Worm (Caenorhabditis elegans) whole organism, L1 larva: ENCODE measurements around the gene C37C3.11.

Source experiments
- ama-1 ChIP-seq: fragments of 150-350 bp; optimal IDR thresholded peaks from 2 replicates; lab custom pipeline; 2014
- egl-27 ChIP-seq, 2 experiments: fragments of 150-350 bp in 1 of 2; sonication (generic microtip); optimal IDR thresholded peaks; 3 replicates each; lab custom pipeline; 2017 to 2018; ENCODE audit warnings: missing biosample characterization in 2 of 2, missing genetic modification characterization in 2 of 2, missing genetic modification reagents in 2 of 2
- lin-35 ChIP-seq, 2 experiments: fragments of 150-350 bp; optimal IDR thresholded peaks; 2 replicates each; lab custom pipeline; 2014; ENCODE audit warnings: missing biosample characterization in 2 of 2, missing genetic modification characterization in 2 of 2, missing genetic modification reagents in 2 of 2
- nhr-237 ChIP-seq: fragments of 150-350 bp; optimal IDR thresholded peaks from 2 replicates; lab custom pipeline; 2014; ENCODE audit warnings: missing biosample characterization, missing genetic modification characterization
- nhr-76 ChIP-seq: sonication (generic microtip); optimal IDR thresholded peaks from 2 replicates; lab custom pipeline; 2017; ENCODE audit warnings: missing biosample characterization, missing genetic modification characterization
- nhr-77 ChIP-seq: fragments of 150-350 bp; optimal IDR thresholded peaks from 2 replicates; lab custom pipeline; 2014; ENCODE audit warnings: missing biosample characterization, missing genetic modification characterization
- nhr-84 ChIP-seq: sonication (generic microtip); optimal IDR thresholded peaks from 2 replicates; lab custom pipeline; 2017; ENCODE audit warnings: missing biosample characterization, missing genetic modification characterization
- pqm-1 ChIP-seq: sonication (generic microtip); optimal IDR thresholded peaks from 3 replicates; lab custom pipeline; 2017; ENCODE audit warnings: missing biosample characterization, missing genetic modification characterization
- sox-4 ChIP-seq: sonication (generic microtip); optimal IDR thresholded peaks from 2 replicates; lab custom pipeline; 2016; ENCODE audit warnings: missing genetic modification characterization, missing compliant biosample characterization
- tbx-2 ChIP-seq: sonication (generic microtip); optimal IDR thresholded peaks from 2 replicates; lab custom pipeline; 2016; ENCODE audit warnings: missing genetic modification characterization, missing compliant biosample characterization
- zag-1 ChIP-seq: fragments of 150-350 bp; optimal IDR thresholded peaks from 2 replicates; lab custom pipeline; 2014; ENCODE audit warnings: missing biosample characterization, missing genetic modification characterization

DNA sequence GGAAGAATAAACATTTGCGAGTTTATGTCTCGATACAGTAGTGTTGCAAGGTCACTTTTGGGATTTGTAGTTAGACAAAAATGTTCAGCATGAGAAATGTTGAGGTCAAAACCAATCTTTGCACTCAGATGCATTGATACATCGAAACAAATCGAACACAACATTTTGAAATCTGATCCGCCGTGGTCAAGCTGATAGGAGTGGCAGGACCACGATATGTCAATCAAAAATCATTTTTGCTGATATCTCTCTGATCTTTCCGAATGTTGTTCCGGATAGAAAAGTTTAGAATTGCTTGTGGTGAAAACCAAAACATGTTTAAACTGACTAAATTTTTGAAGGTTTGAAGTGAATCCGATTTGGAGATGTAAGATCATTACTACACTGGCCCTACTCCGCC is 38.7 kb downstream of the C37C3.11 start:
- TF ChIP-seq ama-1 (lab: Kevin White, UChicago) (no peak), nhr-77 (tag; lab: Kevin White, UChicago) (no peak), pqm-1 (tag; lab: Kevin White, UChicago) (no peak), zag-1 (no peak), nhr-84 (no peak), lin-35 (GFP tag; optimal IDR thresholded peaks at IDR 0.05; lab: Kevin White, UChicago) (no peak), nhr-237 (tag; lab: Kevin White, UChicago) (no peak), nhr-76 (tag; lab: Kevin White, UChicago) (no peak), tbx-2 (tag; lab: Kevin White, UChicago) (no peak), sox-4 (tag; lab: Kevin White, UChicago) (no peak), egl-27 (tag; optimal IDR thresholded peaks at IDR 0.05; lab: Kevin White, UChicago) (no peak)
